Worm (Caenorhabditis elegans) whole organism, L2 larva: Measurements from ENCODE around the gene ptp-4A2.

Source experiments
- F13H6.1 ChIP-seq: sonication (generic microtip); optimal IDR thresholded peaks from 2 replicates; lab custom pipeline; 2016; ENCODE audit warnings: missing genetic modification characterization, missing compliant biosample characterization
- ZK546.5 ChIP-seq: sonication (generic microtip); optimal IDR thresholded peaks from 2 replicates; lab custom pipeline; 2017; ENCODE audit warnings: missing biosample characterization, missing genetic modification characterization
- alr-1 ChIP-seq: fragments of 150-350 bp; optimal IDR thresholded peaks from 2 replicates; lab custom pipeline; 2014; ENCODE audit warnings: missing biosample characterization, missing genetic modification characterization
- aly-2 ChIP-seq: fragments of 150-350 bp; optimal IDR thresholded peaks from 2 replicates; lab custom pipeline; 2014; ENCODE audit warnings: missing biosample characterization, missing genetic modification characterization
- ceh-82 ChIP-seq: fragments of 150-350 bp; optimal IDR thresholded peaks from 2 replicates; lab custom pipeline; 2014; ENCODE audit warnings: missing biosample characterization, missing genetic modification characterization
- dmd-4 ChIP-seq: sonication (generic microtip); optimal IDR thresholded peaks from 2 replicates; lab custom pipeline; 2017; ENCODE audit warnings: missing biosample characterization, missing genetic modification characterization
- egl-27 ChIP-seq: sonication (generic microtip); optimal IDR thresholded peaks from 3 replicates; lab custom pipeline; 2017; ENCODE audit warnings: missing biosample characterization, missing genetic modification reagents, missing genetic modification characterization
- elt-1 ChIP-seq: fragments of 150-350 bp; optimal IDR thresholded peaks from 2 replicates; lab custom pipeline; 2014; ENCODE audit warnings: missing biosample characterization, missing genetic modification characterization
- fos-1 ChIP-seq: fragments of 150-350 bp; optimal IDR thresholded peaks from 2 replicates; lab custom pipeline; 2014; ENCODE audit warnings: missing biosample characterization, missing genetic modification characterization
- lin-39 ChIP-seq: fragments of 150-350 bp; optimal IDR thresholded peaks from 2 replicates; lab custom pipeline; 2014; ENCODE audit warnings: missing biosample characterization, missing genetic modification reagents, missing genetic modification characterization
- mab-5 ChIP-seq: fragments of 150-350 bp; optimal IDR thresholded peaks from 2 replicates; lab custom pipeline; 2014; ENCODE audit warnings: missing biosample characterization, missing genetic modification characterization
- nhr-10 ChIP-seq: sonication (generic microtip); optimal IDR thresholded peaks from 2 replicates; lab custom pipeline; 2017; ENCODE audit warnings: missing biosample characterization, missing genetic modification characterization
- nhr-129 ChIP-seq: fragments of 150-350 bp; optimal IDR thresholded peaks from 2 replicates; lab custom pipeline; 2014; ENCODE audit warnings: missing biosample characterization, missing genetic modification characterization
- nhr-21 ChIP-seq: fragments of 150-350 bp; optimal IDR thresholded peaks from 2 replicates; lab custom pipeline; 2014; ENCODE audit warnings: missing biosample characterization, missing genetic modification characterization
- nhr-6 ChIP-seq: fragments of 150-350 bp; optimal IDR thresholded peaks from 2 replicates; lab custom pipeline; 2014; ENCODE audit warnings: missing biosample characterization, missing genetic modification characterization
- skn-1 ChIP-seq: sonication (generic microtip); optimal IDR thresholded peaks from 2 replicates; lab custom pipeline; 2017; ENCODE audit warnings: missing biosample characterization, missing genetic modification characterization
- sma-9 ChIP-seq, 2 experiments: fragments of 150-350 bp in 1 of 2; sonication (generic microtip) in 1 of 2; optimal IDR thresholded peaks; 2 replicates each; lab custom pipeline; 2014 to 2016; ENCODE audit warnings: missing genetic modification characterization in 2 of 2, mild to moderate bottlenecking in 1 of 2, missing biosample characterization in 1 of 2, missing compliant biosample characterization in 1 of 2, missing genetic modification reagents in 1 of 2, moderate library complexity in 1 of 2
- snpc-4 ChIP-seq: fragments of 150-350 bp; optimal IDR thresholded peaks from 2 replicates; lab custom pipeline; 2014; ENCODE audit warnings: missing biosample characterization, missing genetic modification characterization
- unc-39 ChIP-seq: fragments of 150-350 bp; optimal IDR thresholded peaks from 2 replicates; lab custom pipeline; 2014; ENCODE audit warnings: missing biosample characterization, missing genetic modification characterization
- unc-55 ChIP-seq: fragments of 150-350 bp; sonication (generic microtip); optimal IDR thresholded peaks from 3 replicates; lab custom pipeline; 2014; ENCODE audit warnings: missing biosample characterization, missing genetic modification reagents, missing genetic modification characterization
- ztf-4 ChIP-seq: fragments of 150-350 bp; optimal IDR thresholded peaks from 2 replicates; lab custom pipeline; 2014; ENCODE audit warnings: missing biosample characterization, missing genetic modification characterization

Gene ptp-4A2

ce11 chrX:3901389-3901788 lies 41.7 kb downstream of the ptp-4A2 start:
- TF ChIP-seq snpc-4 (tag; lab: Kevin White, UChicago), result no peak
- TF ChIP-seq ZK546.5, result no peak
- no peak for TF ChIP-seq skn-1
- no peak for TF ChIP-seq lin-39 (tag; lab: Kevin White, UChicago)
- TF ChIP-seq ceh-82 (tag; lab: Kevin White, UChicago), result no peak
- TF ChIP-seq nhr-21 (tag; lab: Kevin White, UChicago), result no peak
- TF ChIP-seq fos-1, result no peak
- TF ChIP-seq sma-9 (GFP tag; optimal IDR thresholded peaks at IDR 0.05; lab: Kevin White, UChicago), result no peak
- TF ChIP-seq sma-9 (tag; optimal IDR thresholded peaks at IDR 0.05; lab: Kevin White, UChicago), result no peak
- no peak for TF ChIP-seq egl-27 (tag; lab: Kevin White, UChicago)
- no peak for TF ChIP-seq nhr-6 (tag; lab: Kevin White, UChicago)
- no peak for TF ChIP-seq nhr-129 (tag; lab: Kevin White, UChicago)
- TF ChIP-seq alr-1 (tag; lab: Kevin White, UChicago), result no peak
- TF ChIP-seq dmd-4 (tag; lab: Kevin White, UChicago), result no peak
- TF ChIP-seq, all 48 proteins: peak for 0

- peak; percentile 38 for TF ChIP-seq F13H6.1
- TF ChIP-seq nhr-21 (tag; lab: Kevin White, UChicago), result no peak
- TF ChIP-seq unc-55, result peak; percentile 1
- peak; percentile 46 for TF ChIP-seq sma-9 (GFP tag; optimal IDR thresholded peaks at IDR 0.05; lab: Kevin White, UChicago)
- TF ChIP-seq sma-9 (tag; optimal IDR thresholded peaks at IDR 0.05; lab: Kevin White, UChicago), result no peak
- no peak for TF ChIP-seq ztf-4 (tag; lab: Kevin White, UChicago)
- TF ChIP-seq nhr-129 (tag; lab: Kevin White, UChicago), result peak; percentile 27
These were observed 42.4 kb downstream of the ptp-4A2 start for ce11 chrX:3900715-3901114.

- TF ChIP-seq nhr-129 (tag; lab: Kevin White, UChicago), result peak; percentile 10
- TF ChIP-seq aly-2 (tag; lab: Kevin White, UChicago), result no peak
- TF ChIP-seq ceh-82 (tag; lab: Kevin White, UChicago), result no peak
- no peak for TF ChIP-seq nhr-10 (tag; lab: Kevin White, UChicago)
- peak; percentile 53 for TF ChIP-seq unc-55
- TF ChIP-seq elt-1, result no peak
- TF ChIP-seq mab-5 (tag; lab: Kevin White, UChicago), result peak; percentile 77
- TF ChIP-seq unc-39 (tag; lab: Kevin White, UChicago), result no peak
- TF ChIP-seq, all 48 proteins: peak for 3
These were observed 44.6 kb downstream of the ptp-4A2 start for ce11 chrX:3898255-3899177.

ce11 chrX:3895577-3895976 lies 47.5 kb downstream of the ptp-4A2 start, which contains the start of gene F47F2.3:
F47F2.3 (minus strand) TSS chrX:3895677.
- no peak for TF ChIP-seq aly-2 (tag; lab: Kevin White, UChicago)
